Worm (Caenorhabditis elegans) whole organism, L2 larva: Measurements from ENCODE around the gene clec-263.

ENCODE experiments used
- ZK546.5 ChIP-seq: sonication (generic microtip); optimal IDR thresholded peaks from 2 replicates; lab custom pipeline; 2017; ENCODE audit warnings: missing biosample characterization, missing genetic modification characterization
- alr-1 ChIP-seq: fragments of 150-350 bp; optimal IDR thresholded peaks from 2 replicates; lab custom pipeline; 2014; ENCODE audit warnings: missing biosample characterization, missing genetic modification characterization
- elt-3 ChIP-seq: sonication (generic microtip); optimal IDR thresholded peaks from 2 replicates; lab custom pipeline; 2017; ENCODE audit warnings: missing biosample characterization, missing genetic modification characterization
- nhr-237 ChIP-seq: fragments of 150-350 bp; optimal IDR thresholded peaks from 2 replicates; lab custom pipeline; 2014; ENCODE audit warnings: missing biosample characterization, missing genetic modification characterization
- snpc-4 ChIP-seq: fragments of 150-350 bp; optimal IDR thresholded peaks from 2 replicates; lab custom pipeline; 2014; ENCODE audit warnings: missing biosample characterization, missing genetic modification characterization

ce11 chrV:20597076-20597475, 22.7 kb downstream of the clec-263 start, which contains the start of gene F46B3.1:
- TF ChIP-seq ZK546.5 (tag; lab: Kevin White, UChicago): no peak
- no peak for TF ChIP-seq elt-3 (tag; lab: Kevin White, UChicago)
- TF ChIP-seq snpc-4 (tag; lab: Kevin White, UChicago): no peak
- TF ChIP-seq nhr-237: no peak
- no peak for TF ChIP-seq alr-1 (tag; lab: Kevin White, UChicago)
